Fruit fly (Drosophila melanogaster) whole organism, larva: ENCODE results near the gene RpL34b.

ENCODE experiments used
- noc ChIP-seq: fragments of 200-800 bp; sonication (Bioruptor generic); optimal IDR thresholded peaks from 3 replicates; lab custom pipeline; 2019; ENCODE audit warnings: missing biosample characterization, mild to moderate bottlenecking, missing genetic modification characterization, moderate library complexity

RpL34b gene

DNA sequence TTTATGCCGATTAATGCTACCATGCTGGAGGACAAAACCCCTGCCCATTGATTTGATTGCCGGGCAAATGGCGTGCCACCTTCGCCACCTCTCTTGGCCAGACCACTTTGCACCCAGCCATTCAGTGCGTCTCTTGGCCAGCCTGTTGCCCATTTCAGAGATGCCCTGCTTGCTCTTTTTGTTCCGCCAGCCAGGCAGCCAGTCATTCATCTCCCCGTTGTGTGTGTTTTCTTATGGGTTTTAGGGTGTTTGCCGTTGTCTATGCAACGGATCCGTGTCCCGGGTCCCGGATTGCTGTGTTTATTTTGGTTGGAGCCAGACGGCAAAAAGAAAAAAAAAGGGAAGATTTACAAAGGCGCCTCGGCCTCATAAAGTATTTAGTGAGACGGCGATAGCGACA is 5.0 kb downstream of the RpL34b start:
- TF ChIP-seq noc (tag; lab: Kevin White, UChicago) = no peak

DNA sequence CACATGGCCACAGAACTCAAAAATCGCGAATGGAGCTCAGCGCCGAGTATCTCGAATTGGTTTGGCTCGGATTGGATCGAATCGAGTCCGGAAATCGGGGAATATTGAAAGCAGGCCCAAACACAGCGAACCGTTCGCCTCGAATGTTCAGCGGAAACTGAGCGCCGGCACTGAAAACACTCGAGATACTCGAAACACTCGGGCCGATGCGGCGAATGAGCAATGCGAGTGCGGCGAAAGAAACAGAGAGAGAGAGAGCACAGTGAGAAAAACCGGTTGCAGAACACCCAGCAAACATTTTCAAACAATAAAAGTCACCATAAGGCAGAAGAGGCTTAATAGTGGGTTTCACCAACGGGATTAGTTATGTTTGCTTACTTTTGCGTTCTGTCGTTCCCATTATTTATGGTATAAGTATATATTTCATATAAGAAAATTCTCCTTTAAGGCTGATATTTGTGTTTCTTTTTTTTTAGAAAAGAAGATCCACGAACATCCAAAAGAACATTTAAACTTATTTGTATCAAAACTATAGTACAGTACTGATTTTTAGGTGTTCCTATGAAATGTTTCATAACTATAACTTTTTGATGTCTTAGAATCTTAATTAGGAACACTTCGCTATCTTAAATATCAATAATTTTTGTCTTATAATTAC is 6.5 kb downstream of the RpL34b start, which contains the start of gene FER:
TSS of gene FER (minus strand) at position 162 of the 658 bp plus-strand sequence.
- TF ChIP-seq noc (tag; lab: Kevin White, UChicago) = peak; percentile 30

DNA sequence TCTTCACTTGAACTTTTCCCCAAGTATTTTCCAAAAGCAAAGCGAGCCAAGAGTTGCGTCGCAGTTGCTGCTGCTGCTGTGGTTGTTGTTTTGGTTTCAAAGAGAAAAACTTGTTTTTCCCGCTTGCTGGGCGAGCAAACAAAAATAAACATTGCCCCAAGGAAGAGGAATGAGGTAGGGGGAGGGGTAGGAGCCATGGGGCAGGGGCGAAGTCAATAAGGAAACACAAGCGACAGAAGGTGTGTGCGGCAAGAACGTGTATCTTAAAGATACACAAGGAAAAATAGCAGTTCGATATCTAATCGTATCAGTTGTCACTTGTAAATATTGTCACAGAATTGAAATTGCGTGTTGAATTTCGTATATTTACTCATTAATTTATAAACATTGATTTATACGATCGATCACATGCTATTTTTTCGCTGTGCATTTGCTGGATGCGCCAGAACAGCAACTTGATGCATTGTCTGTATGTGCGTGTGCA is 7.4 kb downstream of the RpL34b start:
- TF ChIP-seq noc (tag; lab: Kevin White, UChicago) = no peak

- no peak for TF ChIP-seq noc (tag; lab: Kevin White, UChicago)
Measured at dm6 chr3R:9392421-9392820, 8.6 kb downstream of the RpL34b start.

DNA sequence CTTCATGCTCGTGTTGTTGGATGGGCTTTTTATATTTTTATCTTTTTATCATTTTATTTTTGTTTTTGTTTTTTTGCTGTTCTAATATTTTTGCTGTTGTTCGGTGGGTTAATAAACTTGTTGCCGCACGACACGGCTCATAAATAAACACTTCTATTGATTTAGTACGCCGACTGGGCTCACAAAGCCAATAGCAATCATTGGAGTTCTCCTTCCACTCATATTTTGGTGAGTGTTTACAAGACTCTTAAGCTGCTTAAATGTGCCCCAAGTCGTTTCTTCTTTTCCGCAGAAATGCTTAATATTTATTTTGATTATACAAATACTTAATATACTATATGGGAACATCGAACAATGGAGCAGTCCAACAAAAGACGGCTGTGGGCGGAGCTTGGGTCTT is 10.8 kb downstream of the RpL34b start:
- no peak for TF ChIP-seq noc (tag; lab: Kevin White, UChicago)

- no peak for TF ChIP-seq noc (tag; lab: Kevin White, UChicago)
Measured at dm6 chr3R:9388972-9389371, 12.1 kb downstream of the RpL34b start.

DNA sequence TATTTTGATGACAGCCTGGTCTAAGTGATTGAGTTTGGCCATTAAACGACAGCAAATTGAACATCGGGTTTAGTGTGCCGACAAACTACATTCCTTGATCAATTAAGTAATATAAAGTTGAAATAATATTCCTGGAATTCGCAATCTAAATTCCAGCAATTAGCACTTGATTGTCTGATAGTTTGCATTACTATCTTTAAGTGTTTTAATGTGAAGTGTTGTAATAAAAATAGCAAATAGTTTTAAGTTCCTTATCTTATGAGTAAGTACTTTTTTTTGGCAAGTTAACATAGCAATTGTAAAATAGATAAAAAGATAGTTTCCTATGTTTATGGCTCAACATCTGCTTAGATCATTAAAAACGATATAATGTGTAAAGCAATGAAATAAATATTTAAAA is 12.7 kb downstream of the RpL34b start:
- TF ChIP-seq noc (tag; lab: Kevin White, UChicago) = no peak

- no peak for TF ChIP-seq noc (tag; lab: Kevin White, UChicago)
Measured at dm6 chr3R:9387634-9388033, 13.4 kb downstream of the RpL34b start.

- TF ChIP-seq noc (tag; lab: Kevin White, UChicago) = no peak
Measured at dm6 chr3R:9385987-9386386, 15.0 kb downstream of the RpL34b start.

- no peak for TF ChIP-seq noc (tag; lab: Kevin White, UChicago)
Measured at dm6 chr3R:9380970-9381369, 20.1 kb downstream of the RpL34b start.

- peak; percentile 52 for TF ChIP-seq noc (tag; lab: Kevin White, UChicago)
Measured at dm6 chr3R:9378644-9379411, 22.2 kb downstream of the RpL34b start.

dm6 chr3R:9376789-9377188 is 24.2 kb downstream of the RpL34b start:
- no peak for TF ChIP-seq noc (tag; lab: Kevin White, UChicago)

dm6 chr3R:9370413-9370812 is 30.6 kb downstream of the RpL34b start:
- TF ChIP-seq noc (tag; lab: Kevin White, UChicago) = peak; percentile 66

- TF ChIP-seq noc (tag; lab: Kevin White, UChicago) = peak; percentile 27
Measured at dm6 chr3R:9365893-9366500, 35.0 kb downstream of the RpL34b start.

- no peak for TF ChIP-seq noc (tag; lab: Kevin White, UChicago)
Measured at dm6 chr3R:9365121-9365520, 35.9 kb downstream of the RpL34b start, which contains the start of gene Srr. TSS of gene Srr (plus strand) at chr3R:9365398.

DNA sequence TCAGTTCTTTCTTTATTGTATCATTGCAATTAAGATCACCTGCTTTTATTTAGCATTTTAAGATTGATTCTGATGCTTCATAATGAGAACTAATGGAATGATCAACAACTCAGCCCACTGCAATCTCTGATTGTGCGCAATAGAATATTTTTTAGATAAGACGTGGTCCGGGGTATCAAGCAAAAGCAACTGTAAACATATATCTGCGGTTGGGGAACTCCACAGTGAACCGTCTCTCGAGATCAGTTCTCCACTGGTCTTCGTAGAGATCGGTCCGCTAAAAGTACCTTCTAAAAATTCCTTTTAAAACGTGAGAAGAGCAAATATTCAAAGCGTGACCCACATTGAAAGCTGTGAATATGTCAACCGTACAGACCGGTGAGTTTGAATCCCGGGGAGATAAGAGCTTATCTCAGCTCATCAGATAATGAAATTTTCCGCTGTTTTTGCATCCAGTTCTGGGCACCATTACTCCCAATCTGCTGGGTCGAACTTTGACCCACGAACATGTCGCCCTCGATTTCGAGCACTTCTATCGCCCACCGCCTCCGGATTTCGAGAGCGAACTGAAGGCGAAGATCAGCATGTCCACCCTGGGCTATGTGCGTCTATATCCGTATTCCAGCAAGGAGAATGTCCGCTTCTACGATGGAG is 37.8 kb downstream of the RpL34b start, which contains the start of gene CG18473:
TSS of gene CG18473 (plus strand) at position 240 of the 654 bp plus-strand sequence.
- no peak for TF ChIP-seq noc (tag; lab: Kevin White, UChicago)
